Worm (Caenorhabditis elegans): ENCODE data around the gene T23B12.11.

The T23B12.11 gene

DNA sequence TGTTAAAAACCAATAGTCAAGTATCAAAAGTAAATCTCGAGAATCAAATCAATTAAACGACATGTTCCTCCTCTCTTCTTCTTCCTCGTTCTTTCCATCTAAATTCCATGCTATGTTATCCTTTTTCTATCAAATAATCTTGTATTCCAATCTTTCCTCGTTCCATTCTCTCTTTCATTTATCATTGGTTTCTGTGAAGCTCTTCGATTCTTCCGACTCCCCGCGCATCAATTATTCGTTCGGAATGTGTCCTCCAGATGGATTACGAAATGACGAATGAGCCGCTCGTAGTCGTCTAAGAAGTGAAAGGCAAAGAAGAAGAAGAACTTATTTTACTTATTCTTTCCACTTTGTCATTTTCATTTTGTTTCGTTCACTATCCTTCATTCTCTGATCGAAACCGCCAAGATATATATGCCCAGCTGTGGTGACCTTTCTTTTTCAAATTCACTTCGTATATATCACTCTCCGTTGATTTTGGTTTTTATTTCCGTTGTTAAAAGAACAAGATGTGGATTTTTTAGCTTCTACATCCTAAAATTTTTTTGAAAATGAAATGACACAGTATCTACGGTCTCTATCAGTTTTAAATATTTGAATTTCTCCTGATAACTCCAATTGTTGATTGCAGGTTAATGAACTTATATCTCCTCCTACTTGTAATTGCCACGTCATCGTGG is 39.2 kb downstream of the T23B12.11 start, which contains the start of gene pxn-1:
Gene pxn-1, plus strand, starts transcription at position 630 of the 680 bp plus-strand sequence.
- TF ChIP-seq unc-62 (GFP tag; optimal IDR thresholded peaks at IDR 0.05), result peak; percentile 55
- TF ChIP-seq elt-1 (tag; optimal IDR thresholded peaks at IDR 0.05), result peak; percentile 76
- TF ChIP-seq egl-5 (tag; optimal IDR thresholded peaks at IDR 0.05), result no peak
- peak; percentile 78 for TF ChIP-seq lin-39 (tag; optimal IDR thresholded peaks at IDR 0.05)
- no peak for TF ChIP-seq fos-1 (tag; optimal IDR thresholded peaks at IDR 0.05)

DNA sequence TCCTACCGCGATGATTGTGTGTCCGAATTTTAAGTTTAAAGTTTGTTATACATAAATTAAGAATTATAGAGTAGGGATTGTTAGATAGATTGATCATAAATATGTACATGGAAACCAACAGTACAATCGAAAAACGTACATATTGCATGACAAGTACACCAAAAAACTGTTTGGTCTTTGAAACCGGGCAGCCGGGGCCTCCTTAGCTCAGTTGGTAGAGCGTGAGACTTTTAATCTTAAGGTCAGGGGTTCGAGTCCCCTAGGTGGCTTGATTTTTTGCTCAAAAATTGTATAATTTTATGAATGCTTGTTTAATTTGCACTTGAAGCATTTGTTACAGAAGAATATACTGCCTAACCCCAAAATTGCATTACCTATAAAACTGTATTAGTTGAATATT is 39.9 kb downstream of the T23B12.11 start:
- no peak for TF ChIP-seq daf-12 (tag; optimal IDR thresholded peaks at IDR 0.05)
- no peak for TF ChIP-seq eor-1 (tag; optimal IDR thresholded peaks at IDR 0.05)
- TF ChIP-seq ceh-28 (tag; optimal IDR thresholded peaks at IDR 0.05), result no peak
- no peak for TF ChIP-seq ztf-4 (tag; optimal IDR thresholded peaks at IDR 0.05)
- no peak for TF ChIP-seq nhr-12 (tag; optimal IDR thresholded peaks at IDR 0.05)
- TF ChIP-seq elt-3 (tag; optimal IDR thresholded peaks at IDR 0.05), result no peak
- no peak for TF ChIP-seq ZK546.5 (tag; optimal IDR thresholded peaks at IDR 0.05)
- no peak for TF ChIP-seq ceh-16 (tag; optimal IDR thresholded peaks at IDR 0.05)
- TF ChIP-seq egl-27 (tag; optimal IDR thresholded peaks at IDR 0.05), result no peak

DNA sequence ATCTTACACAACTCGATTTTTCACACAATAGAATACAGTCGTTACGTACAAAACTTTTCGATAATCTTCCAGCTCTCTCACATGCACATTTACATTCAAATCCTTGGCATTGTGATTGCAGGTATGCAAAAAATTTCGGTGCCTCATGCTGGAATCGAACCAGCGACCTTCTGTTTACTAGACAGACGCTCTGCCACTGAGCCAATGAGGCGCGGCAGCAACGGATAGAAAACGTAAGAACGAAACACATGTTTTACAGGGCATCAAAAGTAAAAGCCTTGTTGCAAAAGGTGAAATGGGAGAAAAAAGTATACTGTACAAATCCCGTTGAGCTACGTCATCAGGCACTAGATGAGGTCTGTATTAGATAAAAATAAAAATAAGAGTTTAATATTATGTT is 40.8 kb downstream of the T23B12.11 start:
- TF ChIP-seq elt-2 (tag; optimal IDR thresholded peaks at IDR 0.05), result peak; percentile 22
- TF ChIP-seq pqm-1 (tag; optimal IDR thresholded peaks at IDR 0.05), result no peak
- TF ChIP-seq lin-39 (tag; optimal IDR thresholded peaks at IDR 0.05), result no peak
- TF ChIP-seq snpc-4 (tag; optimal IDR thresholded peaks at IDR 0.05), result peak; percentile 4
- no peak for TF ChIP-seq egl-5 (tag; optimal IDR thresholded peaks at IDR 0.05)
- TF ChIP-seq skn-1 (tag; optimal IDR thresholded peaks at IDR 0.05), result no peak
- no peak for TF ChIP-seq R02D3.7 (tag; optimal IDR thresholded peaks at IDR 0.05)

DNA sequence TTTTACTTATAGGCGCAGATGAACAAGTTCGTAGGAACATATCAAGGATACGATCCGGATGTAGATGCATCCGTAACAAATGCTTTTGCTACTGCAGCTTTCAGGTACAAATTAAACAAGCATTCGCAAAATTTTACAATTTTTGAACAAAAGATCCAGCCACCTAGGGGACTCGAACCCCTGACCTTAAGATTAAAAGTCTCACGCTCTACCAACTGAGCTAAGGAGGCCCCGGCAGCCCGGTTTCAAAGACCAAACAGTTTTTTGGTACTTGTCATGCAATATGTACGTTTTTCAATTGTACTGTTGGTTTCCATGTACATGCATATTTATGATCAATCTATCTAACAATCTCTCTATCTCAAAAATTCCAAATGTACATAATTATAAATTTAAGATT is 44.2 kb downstream of the T23B12.11 start:
- no peak for TF ChIP-seq nhr-28 (tag; optimal IDR thresholded peaks at IDR 0.05)
- no peak for TF ChIP-seq eor-1 (tag; optimal IDR thresholded peaks at IDR 0.05)
- TF ChIP-seq nhr-23 (tag; optimal IDR thresholded peaks at IDR 0.05), result no peak
- TF ChIP-seq skn-1 (tag; optimal IDR thresholded peaks at IDR 0.05), result no peak
- no peak for TF ChIP-seq nhr-237 (tag; optimal IDR thresholded peaks at IDR 0.05)
- TF ChIP-seq elt-3 (tag; optimal IDR thresholded peaks at IDR 0.05), result no peak
- no peak for TF ChIP-seq ZK546.5 (tag; optimal IDR thresholded peaks at IDR 0.05)
- no peak for TF ChIP-seq elt-2 (tag; optimal IDR thresholded peaks at IDR 0.05)

DNA sequence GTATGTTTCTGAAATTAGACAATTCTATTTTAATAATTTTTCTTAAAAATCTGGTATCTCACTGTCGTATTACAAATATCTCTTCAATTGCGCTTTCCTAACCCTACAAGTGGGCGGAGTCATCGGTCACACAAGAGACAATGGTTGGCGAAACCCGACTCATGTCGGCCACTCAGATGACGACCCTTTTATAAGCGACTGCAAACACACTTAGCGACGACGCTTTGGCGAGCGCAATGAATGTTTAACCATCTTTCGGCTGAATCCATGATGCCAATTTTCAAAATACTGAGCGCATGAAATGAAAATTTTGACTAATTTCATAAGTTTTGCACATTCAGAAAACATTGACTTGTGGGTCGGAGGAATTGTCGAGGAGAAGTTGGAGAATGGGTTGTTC is 45.2 kb downstream of the T23B12.11 start:
- TF ChIP-seq nfya-1 (tag; optimal IDR thresholded peaks at IDR 0.05; ENCODE audit: insufficient read depth), result peak; percentile 76
- peak in 2 of 3 experiments; percentile 68 to 86 for TF ChIP-seq elt-3 (tag; optimal IDR thresholded peaks at IDR 0.05)
- TF ChIP-seq ztf-11 (tag; optimal IDR thresholded peaks at IDR 0.05), result peak; percentile 20
- TF ChIP-seq pqm-1 (tag; optimal IDR thresholded peaks at IDR 0.05), result peak; percentile 15
- TF ChIP-seq zag-1 (tag; optimal IDR thresholded peaks at IDR 0.05), result peak; percentile 68
- peak; percentile 72 for TF ChIP-seq egl-27 (tag; optimal IDR thresholded peaks at IDR 0.05)
- TF ChIP-seq nhr-76 (tag; optimal IDR thresholded peaks at IDR 0.05), result peak; percentile 41
- peak; percentile 100 for TF ChIP-seq snpc-4 (tag; optimal IDR thresholded peaks at IDR 0.05)
- peak; percentile 64 for TF ChIP-seq egl-5 (tag; optimal IDR thresholded peaks at IDR 0.05)
- peak; percentile 51 for TF ChIP-seq ama-1 (optimal IDR thresholded peaks at IDR 0.05)
- TF ChIP-seq mdl-1 (tag; optimal IDR thresholded peaks at IDR 0.05), result no peak
- TF ChIP-seq ceh-82 (tag; optimal IDR thresholded peaks at IDR 0.05), result peak; percentile 91
- no peak for TF ChIP-seq nhr-237 (tag; optimal IDR thresholded peaks at IDR 0.05)
- peak; percentile 48 for TF ChIP-seq ceh-28 (tag; optimal IDR thresholded peaks at IDR 0.05)
- peak; percentile 43 for TF ChIP-seq jun-1 (tag; optimal IDR thresholded peaks at IDR 0.05)
- TF ChIP-seq ceh-9 (tag; optimal IDR thresholded peaks at IDR 0.05), result peak; percentile 71
- peak; percentile 7 for TF ChIP-seq lin-15B (tag; optimal IDR thresholded peaks at IDR 0.05)
- peak; percentile 44 for TF ChIP-seq nhr-28 (tag; optimal IDR thresholded peaks at IDR 0.05)
- TF ChIP-seq eor-1 (tag; optimal IDR thresholded peaks at IDR 0.05), result peak in 1 of 2 experiments; percentile 17
- peak; percentile 26 for TF ChIP-seq lin-39 (tag; optimal IDR thresholded peaks at IDR 0.05)
- peak; percentile 90 for TF ChIP-seq ztf-4 (tag; optimal IDR thresholded peaks at IDR 0.05)
- peak; percentile 45 for TF ChIP-seq skn-1 (tag; optimal IDR thresholded peaks at IDR 0.05)
- peak; percentile 57 for TF ChIP-seq nhr-67 (tag; optimal IDR thresholded peaks at IDR 0.05)
- TF ChIP-seq mml-1 (tag; optimal IDR thresholded peaks at IDR 0.05), result peak; percentile 56
- TF ChIP-seq R02D3.7 (tag; optimal IDR thresholded peaks at IDR 0.05), result peak; percentile 81
- no peak for TF ChIP-seq nhr-23 (tag; optimal IDR thresholded peaks at IDR 0.05)
- TF ChIP-seq pha-4 (tag; optimal IDR thresholded peaks at IDR 0.05), result no peak
- no peak for TF ChIP-seq fkh-2 (tag; optimal IDR thresholded peaks at IDR 0.05)
- TF ChIP-seq unc-39 (tag; optimal IDR thresholded peaks at IDR 0.05), result peak; percentile 55
- TF ChIP-seq ZK546.5 (tag; optimal IDR thresholded peaks at IDR 0.05), result peak; percentile 30
- peak; percentile 70 for TF ChIP-seq elt-2 (tag; optimal IDR thresholded peaks at IDR 0.05)
- no peak for TF ChIP-seq fkh-10 (GFP tag; optimal IDR thresholded peaks at IDR 0.05)
- TF ChIP-seq hmg-11 (tag; optimal IDR thresholded peaks at IDR 0.05), result peak; percentile 99
- peak; percentile 83 for TF ChIP-seq sea-2 (GFP tag; optimal IDR thresholded peaks at IDR 0.05)
- no peak for TF ChIP-seq nhr-11 (tag; optimal IDR thresholded peaks at IDR 0.05)
- TF ChIP-seq fos-1 (tag; optimal IDR thresholded peaks at IDR 0.05), result no peak
- no peak for TF ChIP-seq nhr-12 (tag; optimal IDR thresholded peaks at IDR 0.05)
- TF ChIP-seq unc-62 (GFP tag; optimal IDR thresholded peaks at IDR 0.05), result peak; percentile 90

All from whole organism, L3 larva.